Fruit fly (Drosophila melanogaster): ENCODE data around the gene Mettl14.

Mettl14 gene

dm6 chr2L:8280225-8280624 is 28.0 kb upstream of the Mettl14 start (continued):
- no peak for TF ChIP-seq bsh (GFP tag; optimal IDR thresholded peaks at IDR 0.05)
- peak; percentile 23 for TF ChIP-seq D (optimal IDR thresholded peaks at IDR 0.05)
- TF ChIP-seq D (GFP tag; optimal IDR thresholded peaks at IDR 0.05): no peak
- no peak for TF ChIP-seq Bgb (GFP tag; IDR thresholded peaks at IDR 0.05; ENCODE audit: partially characterized antibody)
- TF ChIP-seq CG9797 (GFP tag; optimal IDR thresholded peaks at IDR 0.05): no peak
- TF ChIP-seq CG12071 (GFP tag; optimal IDR thresholded peaks at IDR 0.05): peak; percentile 8
- TF ChIP-seq CG3163 (GFP tag; optimal IDR thresholded peaks at IDR 0.05): peak; percentile 87
- TF ChIP-seq CG30403 (GFP tag; optimal IDR thresholded peaks at IDR 0.05): no peak
- no peak for TF ChIP-seq scrt (GFP tag; optimal IDR thresholded peaks at IDR 0.05)
- no peak for TF ChIP-seq dati (GFP tag; IDR thresholded peaks at IDR 0.05)
- TF ChIP-seq corto (GFP tag; optimal IDR thresholded peaks at IDR 0.05): no peak
- no peak for TF ChIP-seq slou (GFP tag; optimal IDR thresholded peaks at IDR 0.05)
- peak; percentile 95 for TF ChIP-seq chinmo (GFP tag; IDR thresholded peaks at IDR 0.05; ENCODE audit: partially characterized antibody)
- no peak for TF ChIP-seq Mrtf (GFP tag; IDR thresholded peaks at IDR 0.05)
- TF ChIP-seq CG10959 (GFP tag; IDR thresholded peaks at IDR 0.05): no peak
- no peak for TF ChIP-seq CG10543 (GFP tag; optimal IDR thresholded peaks at IDR 0.05)
- TF ChIP-seq az2 (GFP tag; optimal IDR thresholded peaks at IDR 0.05): no peak
- TF ChIP-seq Hr39 (optimal IDR thresholded peaks at IDR 0.05): no peak
- peak; percentile 14; the same call in 1 of the 2 replicates for TF ChIP-seq vvl (GFP tag; IDR thresholded peaks at IDR 0.05)
- TF ChIP-seq Deaf1 (tag; optimal IDR thresholded peaks at IDR 0.05): peak; percentile 84
- TF ChIP-seq dmrt11E (tag; optimal IDR thresholded peaks at IDR 0.05): no peak
- no peak for TF ChIP-seq CG4730 (GFP tag; IDR thresholded peaks at IDR 0.05)
- TF ChIP-seq CG18262 (tag; optimal IDR thresholded peaks at IDR 0.05): no peak
- no peak for TF ChIP-seq cad (GFP tag; optimal IDR thresholded peaks at IDR 0.05)
- no peak for TF ChIP-seq CG3838 (GFP tag; optimal IDR thresholded peaks at IDR 0.05)
- no peak for TF ChIP-seq otp (GFP tag; IDR thresholded peaks at IDR 0.05)
- no peak for TF ChIP-seq CG16779 (GFP tag; IDR thresholded peaks at IDR 0.05)
- TF ChIP-seq Lim3 (GFP tag; IDR thresholded peaks at IDR 0.05): no peak
- TF ChIP-seq CG43689 (GFP tag; IDR thresholded peaks at IDR 0.05): no peak
- no peak for TF ChIP-seq HHEX (GFP tag; optimal IDR thresholded peaks at IDR 0.05)
- no peak for TF ChIP-seq Bdp1 (GFP tag; optimal IDR thresholded peaks at IDR 0.05)
- no peak for TF ChIP-seq bowl (GFP tag; IDR thresholded peaks at IDR 0.05)
- TF ChIP-seq fd102C (GFP tag; optimal IDR thresholded peaks at IDR 0.05): no peak
- TF ChIP-seq tgo (GFP tag; IDR thresholded peaks at IDR 0.05): 0 out of 3 replicates have a peak, but pooled peaks have one; percentile 5
- TF ChIP-seq sd (tag; optimal IDR thresholded peaks at IDR 0.05): no peak
- TF ChIP-seq TFAM (GFP tag; optimal IDR thresholded peaks at IDR 0.05): no peak
- TF ChIP-seq MBD-R2 (GFP tag; IDR thresholded peaks at IDR 0.05): no peak
- no peak for TF ChIP-seq ab (GFP tag; optimal IDR thresholded peaks at IDR 0.05)
- TF ChIP-seq onecut (GFP tag; IDR thresholded peaks at IDR 0.05): peak; percentile 79; the same call in 1 of the 2 replicates
- TF ChIP-seq CG4707 (GFP tag; optimal IDR thresholded peaks at IDR 0.05): no peak
- TF ChIP-seq nom (GFP tag; optimal IDR thresholded peaks at IDR 0.05): no peak
- TF ChIP-seq sob (GFP tag; IDR thresholded peaks at IDR 0.05): no peak
- TF ChIP-seq CG14860 (GFP tag; IDR thresholded peaks at IDR 0.05; ENCODE audit: partially characterized antibody): no peak
- no peak for TF ChIP-seq CG6791 (GFP tag; IDR thresholded peaks at IDR 0.05; ENCODE audit: partially characterized antibody)
- no peak for TF ChIP-seq CG10321 (GFP tag; IDR thresholded peaks at IDR 0.05)
- TF ChIP-seq B-H1 (GFP tag; IDR thresholded peaks at IDR 0.05): no peak
- TF ChIP-seq pzg (GFP tag; optimal IDR thresholded peaks at IDR 0.05): no peak
- TF ChIP-seq Asciz (GFP tag; optimal IDR thresholded peaks at IDR 0.05): no peak
- peak; percentile 59 for TF ChIP-seq cg (GFP tag; optimal IDR thresholded peaks at IDR 0.05)
- no peak for TF ChIP-seq rib (GFP tag; IDR thresholded peaks at IDR 0.05)
- TF ChIP-seq Ada2b (GFP tag; IDR thresholded peaks at IDR 0.05): no peak
- no peak for TF ChIP-seq caup (GFP tag; optimal IDR thresholded peaks at IDR 0.05; ENCODE audit: severe bottlenecking)
